Worm (Caenorhabditis elegans): ENCODE results near the gene zipt-7.1.

Gene zipt-7.1

DNA sequence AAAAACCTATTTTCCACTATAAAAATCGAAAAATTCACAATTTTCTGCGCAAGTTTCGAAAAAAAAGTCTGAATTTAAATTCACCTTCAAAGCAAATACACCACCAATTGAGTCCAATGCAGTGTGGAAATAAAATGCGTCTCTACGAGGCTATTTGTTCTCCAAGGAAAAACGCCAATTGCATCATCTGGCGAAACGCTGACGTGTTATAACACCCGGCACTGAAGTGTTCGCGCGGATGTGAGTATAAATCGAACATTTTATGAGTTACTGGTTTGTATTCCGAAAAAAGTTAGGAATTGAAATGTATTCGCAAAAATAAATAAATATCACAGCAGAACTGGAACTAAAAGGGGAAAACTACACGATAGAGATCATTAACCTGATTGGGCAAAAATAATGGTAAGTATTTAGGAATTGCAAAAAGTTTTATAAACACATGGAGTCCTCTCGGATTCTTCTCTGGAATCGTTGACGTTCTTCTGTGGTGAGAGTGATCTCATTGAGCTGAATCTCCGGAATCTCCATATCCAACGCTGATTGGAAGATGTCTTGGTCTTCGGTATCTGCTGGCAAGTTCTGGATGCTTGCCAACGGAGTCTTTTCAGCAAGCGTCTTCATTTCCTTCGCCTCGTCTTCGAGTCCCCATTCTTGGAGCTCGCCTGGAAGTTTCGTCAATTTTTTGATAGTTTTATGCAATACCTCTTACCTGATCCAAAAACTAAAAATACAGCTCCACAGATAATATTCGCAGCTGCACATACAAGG lies at the start of gene zipt-7.1:
Gene zipt-7.1 (minus strand): TSS at position 232 of the 768 bp plus-strand sequence.
- TF ChIP-seq ztf-11 (tag; optimal IDR thresholded peaks at IDR 0.05), result no peak
- TF ChIP-seq elt-2 (tag; optimal IDR thresholded peaks at IDR 0.05), result peak; percentile 3
- peak; percentile 13 for TF ChIP-seq egl-5 (tag; optimal IDR thresholded peaks at IDR 0.05)
- no peak for TF ChIP-seq unc-62 (GFP tag; optimal IDR thresholded peaks at IDR 0.05)

DNA sequence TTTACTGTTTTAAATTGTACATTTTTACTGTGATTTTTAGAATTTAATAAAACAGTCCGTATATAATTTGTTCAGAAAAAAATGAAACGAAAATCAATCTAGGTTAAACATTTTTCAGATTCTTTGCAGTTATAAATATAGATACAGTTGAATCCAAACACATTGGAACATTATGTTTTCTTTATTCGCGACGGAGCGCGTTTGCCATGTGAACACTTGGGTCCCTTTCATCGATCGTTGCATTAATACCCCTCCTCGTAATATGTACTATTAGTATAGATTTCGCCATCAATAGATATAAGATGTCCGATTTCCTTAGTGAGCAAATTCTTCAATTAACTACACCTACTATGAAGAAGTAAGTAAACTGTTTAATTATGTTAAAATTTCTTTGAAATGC lies 47.1 kb upstream of the zipt-7.1 start, which contains the start of gene C49C3.8:
Gene C49C3.8 (plus strand): TSS at position 173 of the 400 bp plus-strand sequence.
- no peak for TF ChIP-seq ceh-16 (tag; optimal IDR thresholded peaks at IDR 0.05)
- no peak for TF ChIP-seq R02D3.7 (tag; optimal IDR thresholded peaks at IDR 0.05)
- no peak for TF ChIP-seq snpc-4 (tag; optimal IDR thresholded peaks at IDR 0.05)
- TF ChIP-seq nfya-1 (tag; optimal IDR thresholded peaks at IDR 0.05; ENCODE audit: insufficient read depth), result peak; percentile 24
- TF ChIP-seq ZK546.5 (tag; optimal IDR thresholded peaks at IDR 0.05), result no peak
- no peak for TF ChIP-seq aly-2 (tag; optimal IDR thresholded peaks at IDR 0.05)
- TF ChIP-seq nhr-11 (tag; optimal IDR thresholded peaks at IDR 0.05), result no peak
- peak; percentile 26 for TF ChIP-seq pha-4 (tag; optimal IDR thresholded peaks at IDR 0.05)
- no peak for TF ChIP-seq daf-12 (tag; optimal IDR thresholded peaks at IDR 0.05)
- TF ChIP-seq egl-5 (tag; optimal IDR thresholded peaks at IDR 0.05), result peak; percentile 14
- TF ChIP-seq fos-1 (tag; optimal IDR thresholded peaks at IDR 0.05), result no peak
- no peak for TF ChIP-seq mml-1 (tag; optimal IDR thresholded peaks at IDR 0.05)

ce11 chrIV:17333542-17334281 lies 45.8 kb upstream of the zipt-7.1 start, which contains the start of gene C49C3.15:
TSS of gene C49C3.15 (plus strand) at chrIV:17334231.
- TF ChIP-seq nfya-1 (tag; optimal IDR thresholded peaks at IDR 0.05; ENCODE audit: insufficient read depth), result peak; percentile 66
- TF ChIP-seq unc-62 (GFP tag; optimal IDR thresholded peaks at IDR 0.05), result no peak
- peak; percentile 45 for TF ChIP-seq hmg-11 (tag; optimal IDR thresholded peaks at IDR 0.05)
- no peak for TF ChIP-seq aly-2 (tag; optimal IDR thresholded peaks at IDR 0.05)
- TF ChIP-seq snpc-4 (tag; optimal IDR thresholded peaks at IDR 0.05), result no peak
- TF ChIP-seq ama-1 (optimal IDR thresholded peaks at IDR 0.05), result no peak
- TF ChIP-seq nhr-67 (tag; optimal IDR thresholded peaks at IDR 0.05), result no peak
- peak; percentile 12 for TF ChIP-seq lin-39 (tag; optimal IDR thresholded peaks at IDR 0.05)
- peak; percentile 53 for TF ChIP-seq lin-15B (tag; optimal IDR thresholded peaks at IDR 0.05)
- no peak for TF ChIP-seq fkh-2 (tag; optimal IDR thresholded peaks at IDR 0.05)
- TF ChIP-seq nhr-23 (tag; optimal IDR thresholded peaks at IDR 0.05), result peak; percentile 17
- TF ChIP-seq lsy-12 (tag; optimal IDR thresholded peaks at IDR 0.05), result no peak
- TF ChIP-seq R02D3.7 (tag; optimal IDR thresholded peaks at IDR 0.05), result no peak
- no peak for TF ChIP-seq nhr-12 (tag; optimal IDR thresholded peaks at IDR 0.05)
- TF ChIP-seq pha-4 (tag; optimal IDR thresholded peaks at IDR 0.05), result peak; percentile 40
- no peak for TF ChIP-seq ceh-16 (tag; optimal IDR thresholded peaks at IDR 0.05)
- peak; percentile 36 for TF ChIP-seq elt-2 (tag; optimal IDR thresholded peaks at IDR 0.05)
- TF ChIP-seq pqm-1 (tag; optimal IDR thresholded peaks at IDR 0.05), result no peak

- TF ChIP-seq nhr-28 (tag; optimal IDR thresholded peaks at IDR 0.05) (no peak), mml-1 (tag; optimal IDR thresholded peaks at IDR 0.05) (no peak), lin-15B (tag; optimal IDR thresholded peaks at IDR 0.05) (no peak), nhr-67 (tag; optimal IDR thresholded peaks at IDR 0.05) (no peak), lsy-12 (tag; optimal IDR thresholded peaks at IDR 0.05) (no peak), nhr-77 (tag; optimal IDR thresholded peaks at IDR 0.05) (no peak), zag-1 (tag; optimal IDR thresholded peaks at IDR 0.05) (no peak), egl-5 (tag; optimal IDR thresholded peaks at IDR 0.05) (no peak), nhr-25 (tag; optimal IDR thresholded peaks at IDR 0.05) (no peak), elt-2 (tag; optimal IDR thresholded peaks at IDR 0.05) (no peak), ztf-4 (tag; optimal IDR thresholded peaks at IDR 0.05) (no peak), nhr-43 (tag; optimal IDR thresholded peaks at IDR 0.05; ENCODE audit: poor library complexity, severe bottlenecking) (no peak), skn-1 (tag; optimal IDR thresholded peaks at IDR 0.05) (no peak), egl-27 (tag; optimal IDR thresholded peaks at IDR 0.05) (no peak), fkh-2 (tag; optimal IDR thresholded peaks at IDR 0.05) (no peak), tbx-2 (tag; optimal IDR thresholded peaks at IDR 0.05) (no peak), sea-2 (GFP tag; optimal IDR thresholded peaks at IDR 0.05) (no peak), nhr-237 (tag; optimal IDR thresholded peaks at IDR 0.05) (no peak), elt-1 (tag; optimal IDR thresholded peaks at IDR 0.05) (no peak), daf-12 (tag; optimal IDR thresholded peaks at IDR 0.05) (no peak)
Observed at ce11 chrIV:17332261-17332660, 44.3 kb upstream of the zipt-7.1 start, which contains the start of gene C49C3.7. TSS of gene C49C3.7 (plus strand) at chrIV:17332561.

Data from whole organism, L3 larva.